Fruit fly (Drosophila melanogaster): ENCODE results near the gene CG9391.

CG9391 gene

dm6 chr3L:21276296-21277257, 8.4 kb upstream of the CG9391 start:
- TF ChIP-seq EcR (GFP tag; optimal IDR thresholded peaks at IDR 0.05) = no peak
- no peak for TF ChIP-seq Dll (optimal IDR thresholded peaks at IDR 0.05)
- no peak for TF ChIP-seq CG8478 (optimal IDR thresholded peaks at IDR 0.05)

DNA sequence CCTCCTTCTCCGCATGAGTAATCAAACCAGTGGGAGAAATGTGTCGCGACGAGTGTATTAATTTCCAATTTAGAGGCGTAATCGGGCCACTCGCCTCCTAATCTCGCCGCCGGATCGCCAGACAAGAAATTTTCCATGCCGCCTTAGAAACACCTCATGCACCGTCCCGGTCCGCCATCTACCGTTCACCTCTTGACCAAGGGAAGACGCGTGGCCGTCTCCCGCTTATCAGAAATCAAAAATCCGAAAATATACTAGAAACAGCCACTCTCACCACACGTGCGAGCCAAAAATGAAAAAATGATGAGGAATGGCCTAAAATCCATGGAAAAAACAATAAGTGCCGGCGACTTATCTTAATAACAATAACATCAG, 7.8 kb upstream of the CG9391 start:
- TF ChIP-seq usp (GFP tag; optimal IDR thresholded peaks at IDR 0.05) (no peak), psq (optimal IDR thresholded peaks at IDR 0.05) (no peak), CG8478 (optimal IDR thresholded peaks at IDR 0.05) (no peak), Dll (optimal IDR thresholded peaks at IDR 0.05) (no peak), EcR (GFP tag; optimal IDR thresholded peaks at IDR 0.05) (no peak), pan (optimal IDR thresholded peaks at IDR 0.05) (no peak)

dm6 chr3L:21273504-21273903, 5.4 kb upstream of the CG9391 start:
- TF ChIP-seq pan (optimal IDR thresholded peaks at IDR 0.05) (no peak), usp (GFP tag; optimal IDR thresholded peaks at IDR 0.05) (no peak), psq (optimal IDR thresholded peaks at IDR 0.05) (no peak), CG8478 (optimal IDR thresholded peaks at IDR 0.05) (no peak), EcR (GFP tag; optimal IDR thresholded peaks at IDR 0.05) (no peak)

dm6 chr3L:21270480-21270879, 2.3 kb upstream of the CG9391 start, which contains the start of gene CG9389:
Gene CG9389, minus strand, starts transcription at chr3L:21270580.
- TF ChIP-seq psq (optimal IDR thresholded peaks at IDR 0.05) (no peak), Dll (optimal IDR thresholded peaks at IDR 0.05) (no peak), CG8478 (optimal IDR thresholded peaks at IDR 0.05) (no peak), pan (optimal IDR thresholded peaks at IDR 0.05) (no peak), usp (GFP tag; optimal IDR thresholded peaks at IDR 0.05) (no peak), EcR (GFP tag; optimal IDR thresholded peaks at IDR 0.05) (no peak)

DNA sequence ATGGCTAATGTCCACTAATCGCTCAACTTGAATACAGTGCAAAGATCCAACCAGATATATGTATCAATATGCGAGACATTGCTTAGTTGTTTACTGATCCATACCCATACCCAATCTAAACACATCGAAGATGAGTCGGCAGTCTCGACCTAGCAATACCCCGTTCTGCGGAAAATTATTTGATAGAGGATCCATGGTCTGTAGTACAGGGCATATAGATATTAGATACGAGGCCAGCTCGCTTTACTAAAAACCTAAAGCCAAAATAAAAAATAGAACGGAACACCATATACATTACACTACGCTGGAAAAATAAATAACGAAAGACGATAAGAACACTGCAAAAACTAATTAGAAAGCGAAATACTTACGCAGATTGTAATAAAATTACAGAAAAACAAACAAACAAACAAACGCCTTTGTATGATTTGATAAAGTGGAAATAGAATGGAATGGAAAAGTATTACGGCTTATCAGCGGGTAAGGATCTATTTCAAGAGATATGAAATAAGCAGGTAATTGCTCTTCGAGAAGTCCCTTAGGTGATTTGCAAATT, 2.0 kb downstream of the CG9391 start:
- TF ChIP-seq psq (optimal IDR thresholded peaks at IDR 0.05) = no peak
- TF ChIP-seq pan (optimal IDR thresholded peaks at IDR 0.05) = no peak
- no peak for TF ChIP-seq EcR (GFP tag; optimal IDR thresholded peaks at IDR 0.05)
- no peak for TF ChIP-seq Dll (optimal IDR thresholded peaks at IDR 0.05)
- no peak for TF ChIP-seq CG8478 (optimal IDR thresholded peaks at IDR 0.05)
- TF ChIP-seq usp (GFP tag; optimal IDR thresholded peaks at IDR 0.05) = no peak

- no peak for TF ChIP-seq EcR (GFP tag; optimal IDR thresholded peaks at IDR 0.05)
- TF ChIP-seq pan (optimal IDR thresholded peaks at IDR 0.05) = no peak
- TF ChIP-seq Dll (optimal IDR thresholded peaks at IDR 0.05) = no peak
- TF ChIP-seq CG8478 (optimal IDR thresholded peaks at IDR 0.05) = no peak
- no peak for TF ChIP-seq usp (GFP tag; optimal IDR thresholded peaks at IDR 0.05)
- TF ChIP-seq psq (optimal IDR thresholded peaks at IDR 0.05) = no peak
These were observed 5.7 kb downstream of the CG9391 start for dm6 chr3L:21262426-21262825.

DNA sequence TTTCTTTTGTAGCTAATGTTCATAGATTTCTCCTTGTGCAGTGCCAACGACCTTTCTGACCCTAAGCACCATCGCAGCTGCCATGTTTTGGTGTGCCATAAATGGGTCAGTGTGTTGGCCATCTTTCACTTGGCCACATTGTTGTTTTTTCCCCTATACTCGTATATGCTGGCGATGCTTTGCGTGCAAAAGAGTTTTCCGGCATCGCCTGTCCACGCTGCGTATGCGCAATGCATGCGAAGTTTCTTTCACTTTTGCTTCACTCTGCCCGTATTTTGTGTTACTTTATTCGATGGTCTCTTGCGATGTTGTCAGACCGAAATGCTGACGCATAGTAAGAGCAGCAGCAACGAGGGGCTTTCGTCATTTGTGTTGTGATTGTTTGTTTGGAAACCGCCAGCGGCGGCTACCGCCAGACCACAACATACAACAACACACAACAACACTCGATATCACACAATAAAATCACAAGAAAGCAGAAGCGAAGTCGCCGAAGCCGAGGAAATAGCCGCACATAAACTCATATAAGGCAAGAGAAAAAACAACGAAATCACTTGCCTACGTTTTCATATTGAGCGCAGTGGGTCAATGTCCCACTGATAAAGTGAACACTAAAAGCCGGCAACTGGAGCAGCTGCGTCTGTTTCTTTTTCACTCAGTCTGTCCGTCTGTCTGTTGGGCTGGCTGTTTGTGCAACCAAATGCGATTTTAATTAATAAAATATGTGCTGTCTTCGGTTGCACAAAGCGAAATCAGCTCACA, 6.6 kb downstream of the CG9391 start:
- TF ChIP-seq pan (optimal IDR thresholded peaks at IDR 0.05) (no peak), EcR (GFP tag; optimal IDR thresholded peaks at IDR 0.05) (peak in 1 of 2 experiments; percentile 17)

- no peak for TF ChIP-seq Dll (optimal IDR thresholded peaks at IDR 0.05)
- no peak for TF ChIP-seq CG8478 (optimal IDR thresholded peaks at IDR 0.05)
- TF ChIP-seq psq (optimal IDR thresholded peaks at IDR 0.05) = no peak
- no peak for TF ChIP-seq pan (optimal IDR thresholded peaks at IDR 0.05)
- TF ChIP-seq EcR (GFP tag; optimal IDR thresholded peaks at IDR 0.05) = peak in 1 of 2 experiments; percentile 62
- no peak for TF ChIP-seq usp (GFP tag; optimal IDR thresholded peaks at IDR 0.05)
These were observed 8.9 kb downstream of the CG9391 start for dm6 chr3L:21259257-21259656.

DNA sequence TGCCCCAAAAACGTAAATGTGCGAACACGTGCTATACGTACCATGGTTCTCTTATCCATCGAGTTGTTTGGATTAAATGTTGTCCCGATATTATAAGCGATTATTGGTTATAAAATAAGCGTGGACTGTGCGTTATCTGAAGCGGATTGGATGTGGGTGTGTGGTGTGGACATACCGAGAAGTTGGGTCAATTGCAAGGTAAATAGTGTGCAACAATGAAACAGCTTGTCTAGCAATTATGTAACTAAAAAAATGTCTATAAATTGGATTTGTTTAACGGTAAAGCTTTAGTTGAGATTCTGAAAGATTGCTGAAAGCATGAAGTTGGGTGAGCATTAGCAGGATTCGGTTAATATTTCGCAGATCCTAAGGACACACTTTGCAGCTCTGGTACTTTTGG, 10.4 kb downstream of the CG9391 start, which contains the start of gene CG43218:
Gene CG43218 (plus strand): TSS at position 290 of the 400 bp plus-strand sequence.
- TF ChIP-seq pan (optimal IDR thresholded peaks at IDR 0.05) (no peak), EcR (GFP tag; optimal IDR thresholded peaks at IDR 0.05) (no peak), psq (optimal IDR thresholded peaks at IDR 0.05) (no peak), Dll (optimal IDR thresholded peaks at IDR 0.05) (no peak), usp (GFP tag; optimal IDR thresholded peaks at IDR 0.05) (no peak), CG8478 (optimal IDR thresholded peaks at IDR 0.05) (no peak)

DNA sequence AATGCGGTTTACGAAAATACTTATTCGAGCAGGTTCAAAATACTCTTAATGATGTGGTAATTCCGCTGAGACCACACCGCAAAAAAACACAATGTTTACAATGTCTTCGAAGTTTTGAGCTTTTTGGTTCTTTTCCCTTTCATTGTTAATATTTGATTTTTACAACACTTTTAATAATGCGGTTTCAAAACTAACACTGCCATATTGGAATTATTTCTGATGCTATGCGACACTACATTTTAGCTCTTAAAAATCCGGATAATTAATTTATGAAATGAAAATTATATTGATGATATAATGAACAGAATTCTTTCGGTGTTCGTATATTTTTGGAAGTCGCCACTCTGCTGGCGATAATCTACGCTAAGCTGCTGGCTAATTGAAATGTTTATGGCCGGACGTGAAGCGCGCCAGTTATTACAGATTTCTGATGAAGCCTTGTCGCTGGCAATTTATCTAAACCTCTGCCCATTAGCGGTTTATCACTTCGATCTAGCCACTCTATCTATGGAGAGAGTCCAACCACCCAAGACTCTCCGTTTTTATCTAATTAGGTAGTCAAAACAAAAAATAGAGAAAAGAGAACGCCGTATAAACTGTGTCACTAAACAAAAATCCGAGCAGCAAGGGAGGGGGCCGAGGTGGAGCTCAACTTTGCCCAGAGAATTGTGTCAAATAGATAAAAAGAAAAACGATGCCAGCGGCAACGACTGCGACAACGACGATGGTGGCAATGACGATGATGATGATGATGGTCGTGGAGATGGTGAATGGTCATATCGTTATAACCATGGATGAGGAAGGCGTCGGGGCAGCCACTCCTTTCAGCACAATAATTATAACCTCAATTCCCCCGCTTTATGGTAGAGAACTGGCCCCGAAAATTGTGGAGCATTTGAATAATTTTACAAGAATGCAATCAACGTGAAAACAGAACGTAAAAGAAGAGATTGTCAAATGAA, 11.8 kb downstream of the CG9391 start:
- TF ChIP-seq Dll (optimal IDR thresholded peaks at IDR 0.05) (no peak), EcR (GFP tag; optimal IDR thresholded peaks at IDR 0.05) (no peak), psq (optimal IDR thresholded peaks at IDR 0.05) (no peak), pan (optimal IDR thresholded peaks at IDR 0.05) (no peak), CG8478 (optimal IDR thresholded peaks at IDR 0.05) (no peak), usp (GFP tag; optimal IDR thresholded peaks at IDR 0.05) (no peak)

dm6 chr3L:21254524-21254972, 13.6 kb downstream of the CG9391 start:
- TF ChIP-seq EcR (GFP tag; optimal IDR thresholded peaks at IDR 0.05) = peak in 1 of 2 experiments; percentile 43
- no peak for TF ChIP-seq pan (optimal IDR thresholded peaks at IDR 0.05)
